Worm (Caenorhabditis elegans) whole organism, late embryonic: Measurements from ENCODE around the gene cyp-31A3.

Experiments
- C08G9.2 ChIP-seq: sonication (generic microtip); optimal IDR thresholded peaks from 2 replicates; lab custom pipeline; 2016; ENCODE audit warnings: mild to moderate bottlenecking, missing genetic modification characterization, moderate library complexity, missing compliant biosample characterization
- K09A11.1 ChIP-seq: sonication (generic microtip); optimal IDR thresholded peaks from 2 replicates; lab custom pipeline; 2017; ENCODE audit warnings: antibody characterized with exemption, mild to moderate bottlenecking, missing genetic modification characterization, missing compliant biosample characterization; ENCODE audit not compliant: insufficient read depth
- T23F11.4 ChIP-seq: fragments of 200-800 bp; sonication (Bioruptor generic); optimal IDR thresholded peaks from 2 replicates; lab custom pipeline; 2018; ENCODE audit warnings: mild to moderate bottlenecking, missing genetic modification characterization, missing compliant biosample characterization
- ahr-1 ChIP-seq: sonication (generic microtip); optimal IDR thresholded peaks from 2 replicates; lab custom pipeline; 2016; ENCODE audit warnings: missing genetic modification characterization, missing compliant biosample characterization
- ama-1 ChIP-seq: fragments of 150-350 bp; optimal IDR thresholded peaks from 2 replicates; lab custom pipeline; 2014
- ceh-18 ChIP-seq: sonication (generic microtip); optimal IDR thresholded peaks from 2 replicates; lab custom pipeline; 2016; ENCODE audit warnings: missing genetic modification characterization, missing compliant biosample characterization
- ceh-19 ChIP-seq: fragments of 200-800 bp; sonication (Bioruptor generic); optimal IDR thresholded peaks from 2 replicates; lab custom pipeline; 2018; ENCODE audit warnings: mild to moderate bottlenecking, missing genetic modification characterization, missing compliant biosample characterization
- ceh-30 ChIP-seq: fragments of 150-350 bp; optimal IDR thresholded peaks from 2 replicates; lab custom pipeline; 2014; ENCODE audit warnings: missing biosample characterization, missing genetic modification characterization
- ceh-31 ChIP-seq: sonication (generic microtip); optimal IDR thresholded peaks from 2 replicates; lab custom pipeline; 2016; ENCODE audit warnings: missing genetic modification characterization, missing compliant biosample characterization
- ceh-34 ChIP-seq: sonication (generic microtip); optimal IDR thresholded peaks from 2 replicates; lab custom pipeline; 2016; ENCODE audit warnings: mild to moderate bottlenecking, missing genetic modification characterization, missing compliant biosample characterization
- ceh-45 ChIP-seq: fragments of 200-800 bp; sonication (Bioruptor generic); IDR thresholded peaks from 2 replicates; pipeline ENCODE4 v1.3.6; 2022; ENCODE audit warnings: missing genetic modification reagents, missing genetic modification characterization, missing compliant biosample characterization
- ceh-48 ChIP-seq: sonication (generic microtip); optimal IDR thresholded peaks from 2 replicates; lab custom pipeline; 2016; ENCODE audit warnings: missing genetic modification characterization, inconsistent platforms, missing compliant biosample characterization
- ceh-9 ChIP-seq: sonication (generic microtip); optimal IDR thresholded peaks from 2 replicates; lab custom pipeline; 2016; ENCODE audit warnings: mild to moderate bottlenecking, missing genetic modification characterization, inconsistent platforms, missing compliant biosample characterization
- che-1 ChIP-seq: sonication (generic microtip); optimal IDR thresholded peaks from 2 replicates; lab custom pipeline; 2016; ENCODE audit warnings: mild to moderate bottlenecking, missing genetic modification characterization, missing compliant biosample characterization
- dmd-4 ChIP-seq: sonication (generic microtip); optimal IDR thresholded peaks from 2 replicates; lab custom pipeline; 2016; ENCODE audit warnings: borderline replicate concordance, missing genetic modification characterization, missing compliant biosample characterization
- elt-2 ChIP-seq: sonication (generic microtip); optimal IDR thresholded peaks from 2 replicates; lab custom pipeline; 2016; ENCODE audit warnings: missing genetic modification reagents, missing genetic modification characterization, missing compliant biosample characterization
- elt-4 ChIP-seq: sonication (generic microtip); optimal IDR thresholded peaks from 2 replicates; lab custom pipeline; 2016; ENCODE audit warnings: missing genetic modification characterization, missing compliant biosample characterization
- ets-4 ChIP-seq: sonication (generic microtip); optimal IDR thresholded peaks from 2 replicates; lab custom pipeline; 2016; ENCODE audit warnings: missing genetic modification characterization, missing compliant biosample characterization
- eyg-1 ChIP-seq: sonication (generic microtip); optimal IDR thresholded peaks from 2 replicates; lab custom pipeline; 2016; ENCODE audit warnings: missing genotype, missing genetic modification characterization, missing compliant biosample characterization
- fkh-6 ChIP-seq: sonication (generic microtip); optimal IDR thresholded peaks from 2 replicates; lab custom pipeline; 2016; ENCODE audit warnings: missing genetic modification characterization, missing compliant biosample characterization
- gmeb-2 ChIP-seq: sonication (generic microtip); optimal IDR thresholded peaks from 2 replicates; lab custom pipeline; 2016; ENCODE audit warnings: missing genetic modification characterization, inconsistent platforms, missing compliant biosample characterization
- hlh-6 ChIP-seq: sonication (generic microtip); optimal IDR thresholded peaks from 2 replicates; lab custom pipeline; 2016; ENCODE audit warnings: missing genotype, missing genetic modification characterization, missing compliant biosample characterization
- hlh-8 ChIP-seq: sonication (generic microtip); optimal IDR thresholded peaks from 2 replicates; lab custom pipeline; 2016; ENCODE audit warnings: missing genotype, missing genetic modification characterization, missing compliant biosample characterization
- lim-6 ChIP-seq: sonication (generic microtip); optimal IDR thresholded peaks from 2 replicates; lab custom pipeline; 2016; ENCODE audit warnings: missing genetic modification characterization, missing compliant biosample characterization
- mec-3 ChIP-seq: sonication (generic microtip); optimal IDR thresholded peaks from 2 replicates; lab custom pipeline; 2016; ENCODE audit warnings: borderline replicate concordance, missing genetic modification characterization, missing compliant biosample characterization
- nfya-1 ChIP-seq: sonication (generic microtip); optimal IDR thresholded peaks from 2 replicates; lab custom pipeline; 2017; ENCODE audit warnings: missing genetic modification characterization, mild to moderate bottlenecking, missing compliant biosample characterization, antibody characterized with exemption, moderate library complexity
- npax-4 ChIP-seq: sonication (generic microtip); optimal IDR thresholded peaks from 2 replicates; lab custom pipeline; 2016; ENCODE audit warnings: missing genetic modification characterization, missing compliant biosample characterization
- odd-2 ChIP-seq: sonication (generic microtip); optimal IDR thresholded peaks from 2 replicates; lab custom pipeline; 2017; ENCODE audit warnings: antibody characterized with exemption, mild to moderate bottlenecking, missing genetic modification characterization, missing compliant biosample characterization
- pat-9 ChIP-seq: fragments of 200-800 bp; sonication (Bioruptor generic); optimal IDR thresholded peaks from 2 replicates; lab custom pipeline; 2018; ENCODE audit warnings: mild to moderate bottlenecking, missing genetic modification characterization, moderate library complexity, missing compliant biosample characterization
- pha-4 ChIP-seq: fragments of 150-350 bp; optimal IDR thresholded peaks from 2 replicates; lab custom pipeline; 2018; ENCODE audit warnings: missing biosample characterization, missing genetic modification reagents, missing genetic modification characterization
- pros-1 ChIP-seq: fragments of 150-350 bp; optimal IDR thresholded peaks from 2 replicates; lab custom pipeline; 2014; ENCODE audit warnings: missing biosample characterization, missing genetic modification reagents, missing genetic modification characterization
- ref-2 ChIP-seq: sonication (generic microtip); optimal IDR thresholded peaks from 2 replicates; lab custom pipeline; 2016; ENCODE audit warnings: missing genetic modification characterization, missing compliant biosample characterization
- sdc-2 ChIP-seq: sonication (generic microtip); optimal IDR thresholded peaks from 2 replicates; lab custom pipeline; 2016; ENCODE audit warnings: missing genotype, missing genetic modification characterization, missing compliant biosample characterization
- sox-2 ChIP-seq: fragments of 200-800 bp; sonication (Bioruptor generic); IDR thresholded peaks from 2 replicates; pipeline ENCODE4 v1.3.6; 2022; ENCODE audit warnings: missing genetic modification reagents, missing genetic modification characterization, missing compliant biosample characterization
- syd-9 ChIP-seq: sonication (generic microtip); optimal IDR thresholded peaks from 2 replicates; lab custom pipeline; 2016; ENCODE audit warnings: mild to moderate bottlenecking, missing genetic modification characterization, moderate library complexity, missing compliant biosample characterization
- unc-3 ChIP-seq, 2 experiments: fragments of 200-800 bp in 1 of 2; sonication (Bioruptor generic) in 1 of 2; sonication (generic microtip) in 1 of 2; conservative IDR thresholded peaks in 1 of 2; optimal IDR thresholded peaks in 1 of 2; 2 replicates each; pipeline versions ENCODE4 v1.3.6 to Lab custom; 2016 to 2022; ENCODE audit warnings: missing compliant biosample characterization in 2 of 2, missing genetic modification characterization in 2 of 2, missing genetic modification reagents in 1 of 2
- unc-42 ChIP-seq: sonication (generic microtip); optimal IDR thresholded peaks from 2 replicates; lab custom pipeline; 2016; ENCODE audit warnings: missing genotype, missing genetic modification characterization, missing compliant biosample characterization
- unc-86 ChIP-seq: sonication (generic microtip); optimal IDR thresholded peaks from 2 replicates; lab custom pipeline; 2016; ENCODE audit warnings: missing genetic modification characterization, missing compliant biosample characterization
- zip-5 ChIP-seq: sonication (generic microtip); optimal IDR thresholded peaks from 2 replicates; lab custom pipeline; 2016; ENCODE audit warnings: missing genetic modification characterization, missing compliant biosample characterization

The cyp-31A3 gene

ce11 chrIV:4784687-4785086, 23.8 kb downstream of the cyp-31A3 start:
- peak; percentile 19 for TF ChIP-seq gmeb-2

ce11 chrIV:4788332-4788731, 27.5 kb downstream of the cyp-31A3 start, which contains the start of gene nhr-104:
TSS of gene nhr-104 (minus strand) at chrIV:4788692.
- no peak for TF ChIP-seq dmd-4
- TF ChIP-seq elt-2 (tag; lab: Kevin White, UChicago) = peak; percentile 29

- TF ChIP-seq zip-5 (no peak), hlh-8 (no peak), gmeb-2 (no peak), ceh-48 (tag; lab: Kevin White, UChicago) (no peak), sdc-2 (no peak), elt-4 (tag; lab: Kevin White, UChicago) (no peak), sox-2 (GFP tag; lab: Robert Waterston, UW) (no peak), ceh-9 (no peak), eyg-1 (no peak), pha-4 (tag; lab: Kevin White, UChicago) (no peak), fkh-6 (no peak), C08G9.2 (tag; lab: Kevin White, UChicago) (no peak), ceh-19 (GFP tag; lab: Kevin White, UChicago) (no peak), ama-1 (lab: Kevin White, UChicago) (no peak), pros-1 (tag; lab: Kevin White, UChicago) (no peak), ahr-1 (no peak), hlh-6 (tag; lab: Kevin White, UChicago) (no peak), mec-3 (tag; lab: Kevin White, UChicago) (no peak), T23F11.4 (GFP tag; lab: Kevin White, UChicago) (no peak)
These were observed 28.6 kb downstream of the cyp-31A3 start, which contains the start of gene R11E3.1 for ce11 chrIV:4789445-4789844. TSS of gene R11E3.1 (plus strand) at chrIV:4789745.

- TF ChIP-seq ceh-30 (tag; lab: Kevin White, UChicago) = no peak
- no peak for TF ChIP-seq sdc-2
- TF ChIP-seq che-1 (tag; lab: Kevin White, UChicago) = no peak
- TF ChIP-seq nfya-1 = no peak
These were observed 34.3 kb downstream of the cyp-31A3 start for ce11 chrIV:4795111-4795510.

- TF ChIP-seq ceh-31 (tag; lab: Kevin White, UChicago) (peak; percentile 39), nfya-1 (peak; percentile 45), mec-3 (tag; lab: Kevin White, UChicago) (no peak), ceh-18 (tag; lab: Kevin White, UChicago) (no peak), ets-4 (tag; lab: Kevin White, UChicago) (no peak), pat-9 (tag; lab: Kevin White, UChicago) (no peak), ceh-48 (tag; lab: Kevin White, UChicago) (peak; percentile 93), ceh-34 (peak; percentile 9), lim-6 (no peak), unc-42 (tag; lab: Kevin White, UChicago) (peak; percentile 26)
These were observed 38.3 kb downstream of the cyp-31A3 start, which contains the start of gene eor-1 for ce11 chrIV:4799114-4799513. TSS of gene eor-1 (minus strand) at chrIV:4799178.

ce11 chrIV:4802494-4802893, 41.6 kb downstream of the cyp-31A3 start, which contains the start of gene dpf-7:
TSS of gene dpf-7 (minus strand) at chrIV:4802594.
- TF ChIP-seq mec-3 (tag; lab: Kevin White, UChicago) (no peak), ceh-45 (no peak), unc-3 (GFP tag; conservative IDR thresholded peaks at IDR 0.05; lab: Robert Waterston, UW) (no peak), unc-3 (tag; optimal IDR thresholded peaks at IDR 0.05; lab: Kevin White, UChicago) (no peak), T23F11.4 (GFP tag; lab: Kevin White, UChicago) (no peak), unc-86 (no peak), npax-4 (tag; lab: Kevin White, UChicago) (no peak), odd-2 (tag; lab: Kevin White, UChicago) (no peak), pat-9 (tag; lab: Kevin White, UChicago) (no peak), ceh-30 (tag; lab: Kevin White, UChicago) (no peak), K09A11.1 (tag; lab: Kevin White, UChicago) (no peak), ref-2 (tag; lab: Kevin White, UChicago) (no peak), syd-9 (tag; lab: Kevin White, UChicago) (no peak), ceh-31 (tag; lab: Kevin White, UChicago) (no peak), ceh-34 (no peak), elt-2 (tag; lab: Kevin White, UChicago) (no peak), eyg-1 (no peak)
